Fruit fly (Drosophila melanogaster) whole organism, prepupa: Measurements from ENCODE around the gene CG3224.

ENCODE experiments used
- CG10669 ChIP-seq: fragments of 200-800 bp; sonication (Bioruptor generic); optimal IDR thresholded peaks from 3 replicates; lab custom pipeline; 2018; ENCODE audit warnings: missing biosample characterization, mild to moderate bottlenecking, missing genetic modification characterization, moderate library complexity
- CG34406 ChIP-seq: fragments of 200-800 bp; sonication (Bioruptor generic); optimal IDR thresholded peaks from 3 replicates; lab custom pipeline; 2016; ENCODE audit warnings: missing biosample characterization, missing genetic modification characterization
- CG4318 ChIP-seq: fragments of 200-800 bp; sonication (Bioruptor generic); optimal IDR thresholded peaks from 3 replicates; lab custom pipeline; 2017; ENCODE audit warnings: missing biosample characterization, mild to moderate bottlenecking, missing genetic modification characterization
- Eip78C ChIP-seq: fragments of 200-800 bp; sonication (Bioruptor generic); peaks from one replicate; lab custom pipeline; 2016; ENCODE audit warnings: missing biosample characterization, missing genetic modification characterization
- Sox15 ChIP-seq: fragments of 200-800 bp; sonication (Bioruptor generic); optimal IDR thresholded peaks from 3 replicates; lab custom pipeline; 2016; ENCODE audit warnings: missing biosample characterization, missing genetic modification characterization
- achi ChIP-seq: fragments of 200-800 bp; sonication (Bioruptor generic); optimal IDR thresholded peaks from 3 replicates; lab custom pipeline; 2016; ENCODE audit warnings: missing biosample characterization, missing genetic modification characterization

DNA sequence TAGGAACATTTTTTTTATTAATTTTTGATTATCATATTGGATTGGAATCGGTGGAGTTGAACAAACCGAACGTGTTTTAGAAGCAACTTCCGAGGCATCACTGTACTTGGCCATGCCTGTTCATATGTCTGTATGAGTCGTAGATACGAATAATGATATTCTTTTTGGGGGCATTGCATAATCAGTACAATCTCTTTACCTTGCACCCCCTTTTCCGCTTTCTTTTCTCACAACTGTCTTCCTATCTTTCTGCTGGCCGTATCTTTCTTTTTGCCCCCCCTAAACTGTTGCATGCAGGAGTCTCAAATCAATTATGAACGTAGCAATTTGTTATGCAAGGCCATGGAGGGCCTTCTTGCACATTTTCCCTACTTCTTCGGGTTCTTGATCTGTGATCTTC lies 44.6 kb upstream of the CG3224 start:
- TF ChIP-seq CG10669 (GFP tag; lab: Kevin White, UChicago) (no peak), Eip78C (GFP tag; lab: Kevin White, UChicago) (no peak), CG4318 (GFP tag; lab: Kevin White, UChicago) (no peak), Sox15 (GFP tag; lab: Kevin White, UChicago) (no peak), CG34406 (GFP tag; lab: Kevin White, UChicago) (no peak), achi (no peak)
